Worm (Caenorhabditis elegans): ENCODE results near the gene str-114.

Gene str-114

DNA sequence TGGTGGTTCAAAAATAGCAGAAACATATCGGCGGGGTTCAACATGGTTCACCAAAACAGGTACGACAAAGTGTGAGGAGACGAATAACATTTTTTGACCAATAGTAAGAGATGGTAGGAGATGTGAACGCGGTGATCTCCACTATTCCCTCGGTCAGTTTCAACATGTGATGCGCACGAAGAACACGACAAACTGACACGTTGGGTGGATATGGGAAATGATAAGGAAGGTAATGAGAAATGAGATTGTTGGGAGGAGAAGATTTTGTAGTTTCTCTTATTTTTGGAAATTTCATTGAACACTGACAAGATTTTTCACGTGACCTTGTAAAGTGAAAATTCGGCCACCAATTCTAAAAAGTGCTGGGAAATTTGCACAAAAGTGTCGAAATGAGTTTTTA is 38.9 kb upstream of the str-114 start:
- no peak for TF ChIP-seq mep-1 (tag; optimal IDR thresholded peaks at IDR 0.05)
- no peak for TF ChIP-seq nhr-90 (tag; optimal IDR thresholded peaks at IDR 0.05; ENCODE audit: poor library complexity)
- TF ChIP-seq tbx-2 (tag; optimal IDR thresholded peaks at IDR 0.05): peak; percentile 2
- no peak for TF ChIP-seq egl-13 (tag; optimal IDR thresholded peaks at IDR 0.05)
- peak in 1 of 3 experiments; percentile 15 for TF ChIP-seq dpl-1 (GFP tag; optimal IDR thresholded peaks at IDR 0.05)
- TF ChIP-seq nhr-71 (tag; optimal IDR thresholded peaks at IDR 0.05): no peak
- TF ChIP-seq nhr-28 (tag; optimal IDR thresholded peaks at IDR 0.05): no peak
- TF ChIP-seq ceh-90 (tag; optimal IDR thresholded peaks at IDR 0.05): no peak
- peak in 1 of 2 experiments; percentile 49 for TF ChIP-seq lsy-2 (tag; optimal IDR thresholded peaks at IDR 0.05)
- TF ChIP-seq ces-1 (GFP tag; optimal IDR thresholded peaks at IDR 0.05): no peak
- TF ChIP-seq lin-14 (GFP tag; optimal IDR thresholded peaks at IDR 0.05): peak; percentile 56
- TF ChIP-seq ets-5 (GFP tag; IDR thresholded peaks at IDR 0.05): no peak
- no peak for TF ChIP-seq fkh-8 (tag; optimal IDR thresholded peaks at IDR 0.05)
- no peak for TF ChIP-seq jun-1 (tag; optimal IDR thresholded peaks at IDR 0.05)
- no peak for TF ChIP-seq F16B12.6 (tag; optimal IDR thresholded peaks at IDR 0.05)
- no peak for TF ChIP-seq nhr-84 (tag; optimal IDR thresholded peaks at IDR 0.05)
- no peak for TF ChIP-seq ceh-63 (GFP tag; optimal IDR thresholded peaks at IDR 0.05)
- TF ChIP-seq lin-35 (GFP tag; optimal IDR thresholded peaks at IDR 0.05): no peak
- no peak for TF ChIP-seq pax-3 (tag; optimal IDR thresholded peaks at IDR 0.05)
- TF ChIP-seq C04F5.9 (tag; optimal IDR thresholded peaks at IDR 0.05): no peak
- peak; percentile 77 for TF ChIP-seq nhr-20 (tag; optimal IDR thresholded peaks at IDR 0.05)
- peak in 5 of 6 experiments; percentile 36 to 99 (median 89) for TF ChIP-seq elt-3 (tag; optimal IDR thresholded peaks at IDR 0.05)
- peak; percentile 87 for TF ChIP-seq unc-130 (tag; optimal IDR thresholded peaks at IDR 0.05)
- TF ChIP-seq efl-1 (optimal IDR thresholded peaks at IDR 0.05): no peak
- TF ChIP-seq efl-1 (GFP tag; optimal IDR thresholded peaks at IDR 0.05 in 1 of 2): no peak
- TF ChIP-seq dsc-1 (tag; optimal IDR thresholded peaks at IDR 0.05): no peak
- TF ChIP-seq egl-27 (tag; optimal IDR thresholded peaks at IDR 0.05): no peak
- no peak for TF ChIP-seq lir-3 (tag; optimal IDR thresholded peaks at IDR 0.05; ENCODE audit: poor library complexity)
- TF ChIP-seq mdl-1 (tag; optimal IDR thresholded peaks at IDR 0.05): peak in 1 of 2 experiments; percentile 76
- TF ChIP-seq C16A3.4 (tag; optimal IDR thresholded peaks at IDR 0.05): peak; percentile 40
- TF ChIP-seq grh-1 (GFP tag; IDR thresholded peaks at IDR 0.05): no peak
- no peak for TF ChIP-seq lin-15B (tag; optimal IDR thresholded peaks at IDR 0.05)
- TF ChIP-seq fkh-10 (GFP tag; optimal IDR thresholded peaks at IDR 0.05): no peak
- no peak for TF ChIP-seq vab-15 (tag; optimal IDR thresholded peaks at IDR 0.05)
- peak; percentile 84 for TF ChIP-seq blmp-1 (tag; optimal IDR thresholded peaks at IDR 0.05)
- TF ChIP-seq skn-1 (tag; optimal IDR thresholded peaks at IDR 0.05): no peak
- no peak for TF ChIP-seq nhr-11 (tag; optimal IDR thresholded peaks at IDR 0.05)
- peak; percentile 61 for TF ChIP-seq nhr-85 (tag)
- no peak for TF ChIP-seq tlp-1 (tag; optimal IDR thresholded peaks at IDR 0.05)
- TF ChIP-seq sptf-1 (tag; optimal IDR thresholded peaks at IDR 0.05): no peak
- no peak for TF ChIP-seq lin-13 (GFP tag; optimal IDR thresholded peaks at IDR 0.05)
- TF ChIP-seq ceh-88 (GFP tag; IDR thresholded peaks at IDR 0.05): no peak
- no peak for TF ChIP-seq isw-1 (GFP tag; IDR thresholded peaks at IDR 0.05)
- no peak for TF ChIP-seq xbp-1 (tag; optimal IDR thresholded peaks at IDR 0.05)

DNA sequence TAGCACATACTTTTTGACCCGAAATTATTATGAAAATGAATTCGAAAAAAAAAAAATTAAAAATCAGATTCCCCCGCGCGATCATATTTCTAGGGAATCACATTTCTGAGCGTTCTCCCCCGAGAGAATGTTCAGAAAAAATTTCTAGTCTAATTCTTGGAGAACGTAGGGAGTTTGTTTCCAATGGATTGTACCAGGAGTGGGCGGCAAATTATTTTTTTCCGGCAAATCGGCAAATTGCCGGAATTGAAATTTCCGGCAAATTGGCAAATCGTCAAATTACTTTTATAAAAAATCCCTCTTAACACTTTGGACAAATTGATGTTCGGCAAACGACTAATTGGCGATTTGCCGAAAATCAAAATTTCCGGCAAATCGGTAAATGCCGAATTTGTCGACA is 37.9 kb upstream of the str-114 start, which contains the start of gene T22F3.10:
Gene T22F3.10 (minus strand): TSS at position 101 of the 400 bp plus-strand sequence.
- TF ChIP-seq nhr-28 (tag; optimal IDR thresholded peaks at IDR 0.05): no peak
